Fruit fly (Drosophila melanogaster) whole organism, embryonic: ENCODE results near the gene Lcp65Ac.

Experiments
- B-H1 ChIP-seq: fragments of 200-800 bp; sonication (Bioruptor generic); IDR thresholded peaks from 3 replicates; pipeline ENCODE4 v1.3.6; 2022; ENCODE audit warnings: missing biosample characterization, missing genetic modification characterization
- B-H2 ChIP-seq: fragments of 200-800 bp; sonication (Bioruptor generic); optimal IDR thresholded peaks from 2 replicates; lab custom pipeline; 2018; ENCODE audit warnings: missing biosample characterization, mild to moderate bottlenecking, missing genetic modification characterization
- BEAF-32 ChIP-seq: fragments of 200-800 bp; sonication (Bioruptor generic); optimal IDR thresholded peaks from 3 replicates; lab custom pipeline; 2017; ENCODE audit warnings: missing biosample characterization, missing genetic modification characterization, mild to moderate bottlenecking, moderate library complexity, missing genetic modification reagents
- Bgb ChIP-seq: fragments of 200-800 bp; sonication (Bioruptor generic); IDR thresholded peaks from 2 replicates; pipeline ENCODE4 v1.3.6; 2022; ENCODE audit warnings: missing biosample characterization, missing genetic modification characterization; ENCODE audit not compliant: partially characterized antibody
- CG1024 ChIP-seq: fragments of 200-800 bp; sonication (Bioruptor generic); IDR thresholded peaks from 2 replicates; pipeline ENCODE4 v1.3.6; 2022; ENCODE audit warnings: missing biosample characterization, missing genetic modification characterization
- CG10366 ChIP-seq: fragments of 200-800 bp; sonication (Bioruptor generic); IDR thresholded peaks from 2 replicates; pipeline ENCODE4 v1.3.6; 2022; ENCODE audit warnings: missing biosample characterization, missing genetic modification characterization
- CG12769 ChIP-seq: fragments of 200-800 bp; sonication (Bioruptor generic); optimal IDR thresholded peaks from 2 replicates; lab custom pipeline; 2019; ENCODE audit warnings: missing biosample characterization, mild to moderate bottlenecking, missing genetic modification characterization, moderate library complexity
- CG14441 ChIP-seq: fragments of 200-800 bp; sonication (Bioruptor generic); IDR thresholded peaks from 2 replicates; pipeline ENCODE4 v1.3.6; 2022; ENCODE audit warnings: missing biosample characterization, missing genetic modification characterization
- CG17568 ChIP-seq: fragments of 200-800 bp; sonication (Bioruptor generic); optimal IDR thresholded peaks from 2 replicates; lab custom pipeline; 2018; ENCODE audit warnings: missing biosample characterization, mild to moderate bottlenecking, missing genetic modification characterization, moderate library complexity
- CG18619 ChIP-seq: fragments of 200-800 bp; sonication (Bioruptor generic); optimal IDR thresholded peaks from 3 replicates; lab custom pipeline; 2017; ENCODE audit warnings: missing biosample characterization, mild to moderate bottlenecking, missing genetic modification characterization
- CG31388 ChIP-seq: fragments of 200-800 bp; sonication (Bioruptor generic); optimal IDR thresholded peaks from 2 replicates; lab custom pipeline; 2016; ENCODE audit warnings: missing biosample characterization, missing genetic modification characterization
- CG42726 ChIP-seq: fragments of 200-800 bp; sonication (Bioruptor generic); IDR thresholded peaks from 2 replicates; pipeline ENCODE4 v1.3.6; 2022; ENCODE audit warnings: missing biosample characterization, missing genetic modification characterization; ENCODE audit not compliant: partially characterized antibody
- CG43689 ChIP-seq: fragments of 200-800 bp; sonication (Bioruptor generic); IDR thresholded peaks from 2 replicates; pipeline ENCODE4 v1.3.6; 2022; ENCODE audit warnings: missing biosample characterization, missing genetic modification characterization
- CG6654 ChIP-seq: fragments of 200-800 bp; sonication (Bioruptor generic); optimal IDR thresholded peaks from 2 replicates; lab custom pipeline; 2017; ENCODE audit warnings: missing biosample characterization, mild to moderate bottlenecking, missing genetic modification characterization
- CG6765 ChIP-seq: fragments of 200-800 bp; sonication (Bioruptor generic); optimal IDR thresholded peaks from 3 replicates; lab custom pipeline; 2017; ENCODE audit warnings: missing biosample characterization, mild to moderate bottlenecking, missing genetic modification characterization
- CG8478 ChIP-seq: fragments of >200 bp; optimal IDR thresholded peaks from 2 replicates; lab custom pipeline; 2018
- CG8924 ChIP-seq: fragments of 200-800 bp; optimal IDR thresholded peaks from 3 replicates; lab custom pipeline; 2019; ENCODE audit warnings: missing biosample characterization, mild to moderate bottlenecking, missing genetic modification characterization, moderate library complexity
- CG9609 ChIP-seq: fragments of 200-800 bp; sonication (Bioruptor generic); optimal IDR thresholded peaks from 3 replicates; lab custom pipeline; 2016; ENCODE audit warnings: missing biosample characterization, missing genetic modification characterization
- Dll ChIP-seq: fragments of 200-800 bp; sonication (Bioruptor generic); IDR thresholded peaks from 4 replicates; pipeline ENCODE4 v1.3.6; 2022; ENCODE audit warnings: missing biosample characterization, missing genetic modification characterization; ENCODE audit not compliant: partially characterized antibody
- Doc3 ChIP-seq: fragments of 200-800 bp; sonication (Bioruptor generic); IDR thresholded peaks from 3 replicates; pipeline ENCODE4 v1.3.6; 2022; ENCODE audit warnings: missing biosample characterization, missing genetic modification characterization; ENCODE audit not compliant: partially characterized antibody
- E2f1 ChIP-seq: fragments of 200-800 bp; sonication (Bioruptor generic); IDR thresholded peaks from 2 replicates; pipeline ENCODE4 v1.3.6; 2022; ENCODE audit warnings: missing biosample characterization, missing genetic modification characterization
- E2f2 ChIP-seq: fragments of 200-800 bp; sonication (Bioruptor generic); IDR thresholded peaks from 2 replicates; pipeline ENCODE4 v1.3.6; 2022; ENCODE audit warnings: missing biosample characterization, missing genetic modification characterization
- Elba2 ChIP-seq: fragments of 200-800 bp; sonication (Bioruptor generic); optimal IDR thresholded peaks from 3 replicates; lab custom pipeline; 2016; ENCODE audit warnings: missing biosample characterization, missing genetic modification characterization
- Ets65A ChIP-seq: fragments of 200-800 bp; sonication (Bioruptor generic); peaks from one replicate; lab custom pipeline; 2016; ENCODE audit warnings: missing biosample characterization, missing genetic modification characterization
- Ets97D ChIP-seq: fragments of 200-800 bp; sonication (Bioruptor generic); optimal IDR thresholded peaks from 3 replicates; lab custom pipeline; 2016; ENCODE audit warnings: missing biosample characterization, missing genetic modification characterization
- Hr51 ChIP-seq, 2 experiments: fragments of 200-800 bp; sonication (Bioruptor generic); optimal IDR thresholded peaks; 2 replicates in 1 of 2; 3 replicates in 1 of 2; lab custom pipeline; 2016 to 2018; ENCODE audit warnings: missing biosample characterization in 2 of 2, missing genetic modification characterization in 2 of 2, mild to moderate bottlenecking in 1 of 2, moderate library complexity in 1 of 2
- Hsf ChIP-seq: fragments of 200-800 bp; sonication (Bioruptor generic); optimal IDR thresholded peaks from 3 replicates; lab custom pipeline; 2016; ENCODE audit warnings: missing biosample characterization, missing genetic modification characterization
- Med ChIP-seq: fragments of 200-800 bp; sonication (Bioruptor generic); peaks from one replicate; lab custom pipeline; 2016; ENCODE audit warnings: missing biosample characterization, missing genetic modification characterization, mild to moderate bottlenecking, inconsistent platforms, moderate library complexity
- Mes4 ChIP-seq: fragments of 200-800 bp; sonication (Bioruptor generic); optimal IDR thresholded peaks from 2 replicates; lab custom pipeline; 2016; ENCODE audit warnings: missing biosample characterization, missing genetic modification characterization
- Nf-YC ChIP-seq: fragments of 200-800 bp; optimal IDR thresholded peaks from 3 replicates; lab custom pipeline; 2019; ENCODE audit warnings: missing biosample characterization, mild to moderate bottlenecking, missing genetic modification characterization, moderate library complexity
- PHDP ChIP-seq: fragments of 200-800 bp; sonication (Bioruptor generic); optimal IDR thresholded peaks from 3 replicates; lab custom pipeline; 2018; ENCODE audit warnings: missing biosample characterization, mild to moderate bottlenecking, missing genetic modification characterization, moderate library complexity
- Stat92E ChIP-seq, 3 experiments: fragments of >200 bp in 2 of 3; fragments of 200-800 bp in 1 of 3; sonication (Bioruptor generic) in 1 of 3; optimal IDR thresholded peaks; 2 replicates each; lab custom pipeline; 2017 to 2019; ENCODE audit warnings: missing biosample characterization in 3 of 3, missing genetic modification characterization in 3 of 3, mild to moderate bottlenecking in 1 of 3, moderate library complexity in 1 of 3
- Xrp1 ChIP-seq: fragments of 200-800 bp; sonication (Bioruptor generic); IDR thresholded peaks from 2 replicates; pipeline ENCODE4 v1.3.6; 2022; ENCODE audit warnings: missing biosample characterization, missing genetic modification characterization
- aop ChIP-seq: fragments of 200-800 bp; sonication (Bioruptor generic); IDR thresholded peaks from 2 replicates; pipeline ENCODE4 v1.3.6; 2022; ENCODE audit warnings: missing biosample characterization, missing genetic modification characterization
- ap ChIP-seq: fragments of 200-800 bp; sonication (Bioruptor generic); IDR thresholded peaks from 2 replicates; pipeline ENCODE4 v1.3.6; 2022; ENCODE audit warnings: missing biosample characterization, missing genetic modification characterization
- cad ChIP-seq: fragments of >200 bp; optimal IDR thresholded peaks from 2 replicates; lab custom pipeline; 2017; ENCODE audit warnings: missing biosample characterization, missing genetic modification characterization
- cas ChIP-seq: fragments of 200-800 bp; sonication (Bioruptor generic); IDR thresholded peaks from 2 replicates; pipeline ENCODE4 v1.3.6; 2022; ENCODE audit warnings: missing biosample characterization, missing genetic modification characterization
- ftz-f1 ChIP-seq: fragments of 200-800 bp; sonication (Bioruptor generic); optimal IDR thresholded peaks from 2 replicates; lab custom pipeline; 2016; ENCODE audit warnings: missing biosample characterization, missing genetic modification characterization
- knrl ChIP-seq: fragments of 200-800 bp; sonication (Bioruptor generic); IDR thresholded peaks from 3 replicates; pipeline ENCODE4 v1.3.6; 2022; ENCODE audit warnings: missing biosample characterization, missing genetic modification characterization; ENCODE audit not compliant: partially characterized antibody
- lov ChIP-seq, 2 experiments: fragments of 200-800 bp in 1 of 2; fragments of >200 bp in 1 of 2; sonication (Bioruptor generic) in 1 of 2; IDR thresholded peaks in 1 of 2; optimal IDR thresholded peaks in 1 of 2; 2 replicates in 1 of 2; 3 replicates in 1 of 2; pipeline versions ENCODE4 v1.3.6 to Lab custom; 2017 to 2022; ENCODE audit warnings: missing biosample characterization in 1 of 2, missing genetic modification characterization in 1 of 2
- onecut ChIP-seq: fragments of 200-800 bp; sonication (Bioruptor generic); IDR thresholded peaks from 2 replicates; pipeline ENCODE4 v1.3.6; 2022; ENCODE audit warnings: missing biosample characterization, missing genetic modification characterization
- psq ChIP-seq: fragments of 200-800 bp; sonication (Bioruptor generic); optimal IDR thresholded peaks from 2 replicates; lab custom pipeline; 2017; ENCODE audit warnings: missing biosample characterization, missing genetic modification characterization
- pum ChIP-seq: fragments of 200-800 bp; sonication (Bioruptor generic); optimal IDR thresholded peaks from 2 replicates; lab custom pipeline; 2016; ENCODE audit warnings: missing biosample characterization, missing genetic modification characterization
- row ChIP-seq: fragments of 200-800 bp; sonication (Bioruptor generic); IDR thresholded peaks from 3 replicates; pipeline ENCODE4 v1.3.6; 2022; ENCODE audit warnings: missing biosample characterization, missing genetic modification characterization
- salm ChIP-seq: fragments of 200-800 bp; sonication (Bioruptor generic); optimal IDR thresholded peaks from 2 replicates; lab custom pipeline; 2018; ENCODE audit warnings: missing biosample characterization, mild to moderate bottlenecking, missing genetic modification characterization
- sc ChIP-seq, 3 experiments: fragments of >200 bp in 2 of 3; fragments of 200-800 bp in 1 of 3; sonication (Bioruptor generic) in 1 of 3; optimal IDR thresholded peaks; 2 replicates in 2 of 3; 3 replicates in 1 of 3; lab custom pipeline; 2017; ENCODE audit warnings: mild to moderate bottlenecking in 1 of 3, missing biosample characterization in 1 of 3, missing genetic modification characterization in 1 of 3, missing genetic modification reagents in 1 of 3
- unpg ChIP-seq: fragments of 200-800 bp; sonication (Bioruptor generic); optimal IDR thresholded peaks from 3 replicates; lab custom pipeline; 2018; ENCODE audit warnings: missing biosample characterization, mild to moderate bottlenecking, missing genetic modification characterization, moderate library complexity
- vnd ChIP-seq: fragments of 200-800 bp; sonication (Bioruptor generic); IDR thresholded peaks from 3 replicates; pipeline ENCODE4 v1.3.6; 2022; ENCODE audit warnings: missing biosample characterization, missing genetic modification characterization; ENCODE audit not compliant: partially characterized antibody
- zen ChIP-seq: fragments of 200-800 bp; sonication (Bioruptor generic); optimal IDR thresholded peaks from 3 replicates; lab custom pipeline; 2018; ENCODE audit warnings: missing biosample characterization, mild to moderate bottlenecking, missing genetic modification characterization, moderate library complexity

The Lcp65Ac gene

DNA sequence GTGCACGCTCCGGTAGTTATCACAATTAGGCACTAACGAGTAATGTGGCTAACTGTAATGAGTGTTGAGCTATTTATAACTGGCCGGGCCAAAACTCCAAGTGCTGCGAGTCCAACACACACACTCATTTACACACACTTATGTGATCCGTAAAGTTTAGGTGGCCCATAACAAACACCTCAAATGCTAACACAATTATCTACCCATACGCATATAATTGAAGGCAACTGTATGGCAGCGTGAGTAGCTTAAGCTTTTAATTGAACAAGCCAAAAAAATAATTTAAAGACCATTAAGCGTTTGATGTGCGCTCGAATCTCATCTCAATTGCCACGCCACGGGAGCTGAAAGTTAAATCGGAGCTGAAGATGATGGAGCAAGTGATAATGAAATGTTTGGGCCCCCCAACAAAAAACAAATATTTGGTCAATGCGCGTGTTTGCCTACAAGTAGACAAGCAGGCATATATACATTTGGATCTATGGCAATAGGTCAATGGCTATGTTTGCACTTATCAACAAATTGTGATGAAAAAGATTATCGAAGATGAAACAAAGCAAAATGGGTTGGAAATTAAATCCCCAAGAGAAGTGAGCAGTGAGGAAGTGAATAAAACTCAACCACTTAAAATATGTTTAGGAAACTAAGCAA is 4.6 kb upstream of the Lcp65Ac start, which contains the start of gene Cpr65Av (continued):
- no peak for TF ChIP-seq CG17568 (GFP tag; lab: Kevin White, UChicago)
- TF ChIP-seq Hr51 (GFP tag; optimal IDR thresholded peaks at IDR 0.05; lab: Kevin White, UChicago): peak in 1 of 2 experiments; percentile 43
- TF ChIP-seq CG9609 (GFP tag; lab: Kevin White, UChicago): no peak
- TF ChIP-seq vnd (GFP tag; lab: Robert Waterston, UW): no peak
- TF ChIP-seq Elba2 (GFP tag; lab: Kevin White, UChicago): no peak
- no peak for TF ChIP-seq salm (tag; lab: Kevin White, UChicago)
- TF ChIP-seq Ets97D (GFP tag; lab: Kevin White, UChicago): no peak
- no peak for TF ChIP-seq Xrp1 (GFP tag; lab: Robert Waterston, UW)
- peak; percentile 24 for TF ChIP-seq unpg
- no peak for TF ChIP-seq CG42726
- no peak for TF ChIP-seq cad
- TF ChIP-seq row (GFP tag; lab: Robert Waterston, UW): no peak
- TF ChIP-seq ap (GFP tag; lab: Robert Waterston, UW): no peak
- TF ChIP-seq E2f2: no peak
- TF ChIP-seq onecut (GFP tag; lab: Robert Waterston, UW): 0 out of 2 replicates have a peak, but pooled peaks have one; percentile 20
- no peak for TF ChIP-seq BEAF-32
- no peak for TF ChIP-seq zen (tag; lab: Kevin White, UChicago)
- TF ChIP-seq CG43689 (GFP tag; lab: Robert Waterston, UW): no peak
- no peak for TF ChIP-seq psq
- peak; percentile 54 for TF ChIP-seq PHDP (tag; lab: Kevin White, UChicago)
- no peak for TF ChIP-seq Hsf
- TF ChIP-seq Med (GFP tag; lab: Kevin White, UChicago): peak; percentile 52
- no peak for TF ChIP-seq Bgb (GFP tag; lab: Robert Waterston, UW)
- no peak for TF ChIP-seq CG6765 (GFP tag; lab: Kevin White, UChicago)
- TF ChIP-seq E2f1 (GFP tag; lab: Robert Waterston, UW): no peak
- no peak for TF ChIP-seq Nf-YC (tag; lab: Kevin White, UChicago)
- no peak for TF ChIP-seq CG8924 (tag; lab: Kevin White, UChicago)
- no peak for TF ChIP-seq Stat92E (GFP tag; optimal IDR thresholded peaks at IDR 0.05; lab: Kevin White, UChicago)
- TF ChIP-seq CG10366 (GFP tag; lab: Robert Waterston, UW): no peak
- no peak for TF ChIP-seq ftz-f1
- no peak for TF ChIP-seq sc (optimal IDR thresholded peaks at IDR 0.05; lab: Kevin White, UChicago)
- no peak for TF ChIP-seq sc (GFP tag; optimal IDR thresholded peaks at IDR 0.05; lab: Kevin White, UChicago)
- no peak for TF ChIP-seq Doc3
- no peak for TF ChIP-seq CG1024
- TF ChIP-seq CG31388 (GFP tag; lab: Kevin White, UChicago): no peak
- TF ChIP-seq Mes4 (GFP tag; lab: Kevin White, UChicago): no peak
- no peak for TF ChIP-seq CG12769 (tag; lab: Kevin White, UChicago)
- TF ChIP-seq CG14441: no peak
- no peak for TF ChIP-seq B-H2
- TF ChIP-seq B-H1: no peak
- no peak for TF ChIP-seq CG6654 (GFP tag; lab: Kevin White, UChicago)
- TF ChIP-seq Dll (GFP tag; lab: Robert Waterston, UW): no peak
- TF ChIP-seq lov (optimal IDR thresholded peaks at IDR 0.05; lab: Kevin White, UChicago): no peak
- TF ChIP-seq lov (GFP tag; IDR thresholded peaks at IDR 0.05; lab: Robert Waterston, UW): no peak
- peak; percentile 16 for TF ChIP-seq CG18619 (GFP tag; lab: Kevin White, UChicago)
- no peak for TF ChIP-seq CG8478 (lab: Kevin White, UChicago)
- TF ChIP-seq Ets65A (GFP tag; lab: Kevin White, UChicago): no peak
- TF ChIP-seq cas (GFP tag; lab: Robert Waterston, UW): no peak
- TF ChIP-seq pum (GFP tag; lab: Kevin White, UChicago): no peak
- no peak for TF ChIP-seq knrl (GFP tag; lab: Robert Waterston, UW)
- TF ChIP-seq aop (GFP tag; lab: Robert Waterston, UW): no peak
